Worm (Caenorhabditis elegans): ENCODE measurements around the gene aptf-4.

ce11 chrII:8641131-8641530, 50.3 kb downstream of the aptf-4 start, which contains the start of gene D2085.7:
- TF ChIP-seq tra-4 (tag; optimal IDR thresholded peaks at IDR 0.05): no peak
- no peak for TF ChIP-seq hnd-1 (tag; optimal IDR thresholded peaks at IDR 0.05)
- no peak for TF ChIP-seq ceh-36 (tag; optimal IDR thresholded peaks at IDR 0.05)
- TF ChIP-seq B0310.2 (tag; optimal IDR thresholded peaks at IDR 0.05): no peak
- TF ChIP-seq aly-1 (tag; optimal IDR thresholded peaks at IDR 0.05): no peak
- no peak for TF ChIP-seq tbx-11 (GFP tag; IDR thresholded peaks at IDR 0.05)
- TF ChIP-seq ets-7 (tag; optimal IDR thresholded peaks at IDR 0.05): no peak
- no peak for TF ChIP-seq scrt-1 (GFP tag; IDR thresholded peaks at IDR 0.05)
- TF ChIP-seq ama-1 (optimal IDR thresholded peaks at IDR 0.05): no peak
- TF ChIP-seq flt-1 (GFP tag; IDR thresholded peaks at IDR 0.05): no peak
- TF ChIP-seq hmbx-1 (tag; optimal IDR thresholded peaks at IDR 0.05): no peak
- TF ChIP-seq hmg-4 (GFP tag; optimal IDR thresholded peaks at IDR 0.05): no peak
